Worm (Caenorhabditis elegans) whole organism, late embryonic: ENCODE results near the gene R12B2.7.

ENCODE experiments used
- ceh-18 ChIP-seq: sonication (generic microtip); optimal IDR thresholded peaks from 2 replicates; lab custom pipeline; 2016; ENCODE audit warnings: missing genetic modification characterization, missing compliant biosample characterization
- ceh-22 ChIP-seq: sonication (generic microtip); optimal IDR thresholded peaks from 2 replicates; lab custom pipeline; 2017; ENCODE audit warnings: missing biosample characterization, missing genetic modification characterization
- ceh-34 ChIP-seq: sonication (generic microtip); optimal IDR thresholded peaks from 2 replicates; lab custom pipeline; 2016; ENCODE audit warnings: mild to moderate bottlenecking, missing genetic modification characterization, missing compliant biosample characterization
- che-1 ChIP-seq: sonication (generic microtip); optimal IDR thresholded peaks from 2 replicates; lab custom pipeline; 2016; ENCODE audit warnings: mild to moderate bottlenecking, missing genetic modification characterization, missing compliant biosample characterization
- fkh-10 ChIP-seq: fragments of 150-350 bp; optimal IDR thresholded peaks from 2 replicates; lab custom pipeline; 2014; ENCODE audit warnings: missing biosample characterization, missing genetic modification reagents, missing genetic modification characterization
- lim-6 ChIP-seq: sonication (generic microtip); optimal IDR thresholded peaks from 2 replicates; lab custom pipeline; 2016; ENCODE audit warnings: missing genetic modification characterization, missing compliant biosample characterization
- nhr-11 ChIP-seq: fragments of 150-350 bp; optimal IDR thresholded peaks from 2 replicates; lab custom pipeline; 2014; ENCODE audit warnings: missing biosample characterization, missing genetic modification characterization
- npax-4 ChIP-seq: sonication (generic microtip); optimal IDR thresholded peaks from 2 replicates; lab custom pipeline; 2016; ENCODE audit warnings: missing genetic modification characterization, missing compliant biosample characterization
- pag-3 ChIP-seq: sonication (generic microtip); optimal IDR thresholded peaks from 2 replicates; lab custom pipeline; 2016; ENCODE audit warnings: missing compliant biosample characterization, missing genetic modification characterization, borderline replicate concordance
- pqm-1 ChIP-seq: sonication (generic microtip); optimal IDR thresholded peaks from 2 replicates; lab custom pipeline; 2016; ENCODE audit warnings: missing genetic modification characterization, missing compliant biosample characterization
- sox-2 ChIP-seq: fragments of 200-800 bp; sonication (Bioruptor generic); IDR thresholded peaks from 2 replicates; pipeline ENCODE4 v1.3.6; 2022; ENCODE audit warnings: missing genetic modification reagents, missing genetic modification characterization, missing compliant biosample characterization
- unc-55 ChIP-seq: sonication (generic microtip); optimal IDR thresholded peaks from 2 replicates; lab custom pipeline; 2017; ENCODE audit warnings: missing biosample characterization, missing genetic modification reagents, missing genetic modification characterization

DNA sequence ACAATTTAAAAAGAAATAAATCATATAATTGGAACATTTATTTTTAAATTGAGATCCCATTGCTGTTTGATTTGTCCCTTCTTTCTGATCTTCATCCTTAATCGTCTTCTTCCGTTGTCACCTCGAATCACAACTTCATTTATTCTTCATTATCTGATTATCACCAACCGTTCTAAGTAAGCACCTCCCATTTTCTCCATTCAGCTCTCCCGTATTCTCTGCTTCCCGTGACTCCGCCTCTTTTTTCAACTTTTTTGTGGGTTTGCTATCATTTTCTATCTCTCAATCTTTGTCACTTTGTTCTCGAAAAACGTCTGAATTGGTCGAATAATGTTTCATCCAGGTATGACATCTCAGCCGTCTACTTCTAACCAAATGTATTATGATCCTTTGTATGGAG, 1.1 kb downstream of the R12B2.7 start, which contains the start of gene sma-4:
- no peak for TF ChIP-seq nhr-11
- no peak for TF ChIP-seq unc-55 (GFP tag; lab: Kevin White, UChicago)
- no peak for TF ChIP-seq lim-6
- TF ChIP-seq ceh-22 (tag; lab: Kevin White, UChicago): no peak
- no peak for TF ChIP-seq pag-3 (tag; lab: Kevin White, UChicago)
- no peak for TF ChIP-seq fkh-10 (GFP tag; lab: Kevin White, UChicago)
- TF ChIP-seq npax-4 (tag; lab: Kevin White, UChicago): no peak
- no peak for TF ChIP-seq pqm-1
- TF ChIP-seq che-1 (tag; lab: Kevin White, UChicago): no peak
- TF ChIP-seq ceh-18: no peak
- TF ChIP-seq ceh-34: no peak
- TF ChIP-seq sox-2 (GFP tag; lab: Robert Waterston, UW): no peak
